Worm (Caenorhabditis elegans) whole organism, L4 larva: Measurements from ENCODE around the gene C54F6.19.

ENCODE experiments used
- ama-1 ChIP-seq: fragments of 150-350 bp; optimal IDR thresholded peaks from 2 replicates; lab custom pipeline; 2014; ENCODE audit warnings: inconsistent platforms, mixed read lengths
- ces-1 ChIP-seq: fragments of 150-350 bp; sonication (generic microtip); optimal IDR thresholded peaks from 4 replicates; lab custom pipeline; 2014; ENCODE audit warnings: missing biosample characterization, missing genetic modification reagents, missing genetic modification characterization
- unc-39 ChIP-seq: sonication (generic microtip); optimal IDR thresholded peaks from 2 replicates; lab custom pipeline; 2017; ENCODE audit warnings: missing biosample characterization, missing genetic modification characterization

- TF ChIP-seq unc-39 (tag; lab: Kevin White, UChicago) (no peak), ama-1 (lab: Kevin White, UChicago) (no peak), ces-1 (GFP tag; lab: Kevin White, UChicago) (no peak)
Observed at ce11 chrV:7532947-7533346, 12.3 kb upstream of the C54F6.19 start, which contains the start of gene C54F6.3.
